Worm (Caenorhabditis elegans) whole organism, L4 larva: ENCODE results near the gene vps-52.

Experiments used
- F10B5.3 ChIP-seq: sonication (generic microtip); optimal IDR thresholded peaks from 2 replicates; lab custom pipeline; 2016; ENCODE audit warnings: mild to moderate bottlenecking, missing genetic modification characterization, missing compliant biosample characterization
- F44E2.7 ChIP-seq: fragments of 200-800 bp; sonication (Bioruptor generic); IDR thresholded peaks from 2 replicates; pipeline ENCODE4 v2.1.2; 2022; ENCODE audit warnings: missing genetic modification characterization, missing compliant biosample characterization
- F49E8.2 ChIP-seq: sonication (generic microtip); optimal IDR thresholded peaks from 2 replicates; lab custom pipeline; 2016; ENCODE audit warnings: missing compliant biosample characterization, mild to moderate bottlenecking, missing genetic modification characterization, borderline replicate concordance
- T26A8.4 ChIP-seq: fragments of 200-800 bp; sonication (Bioruptor generic); IDR thresholded peaks from 2 replicates; pipeline ENCODE4 v1.3.6; 2022; ENCODE audit warnings: missing genetic modification characterization, missing compliant biosample characterization
- Y105C5A.15 ChIP-seq: fragments of 200-800 bp; sonication (Bioruptor generic); IDR thresholded peaks from 2 replicates; pipeline ENCODE4 v1.3.6; 2022; ENCODE audit warnings: missing genetic modification characterization, missing compliant biosample characterization
- Y5F2A.4 ChIP-seq: fragments of 200-800 bp; sonication (Bioruptor generic); optimal IDR thresholded peaks from 2 replicates; lab custom pipeline; 2018; ENCODE audit warnings: mild to moderate bottlenecking, missing genetic modification characterization, missing compliant biosample characterization
- ZK337.2 ChIP-seq: fragments of 200-800 bp; sonication (Bioruptor generic); IDR thresholded peaks from 2 replicates; pipeline ENCODE4 v1.3.6; 2022; ENCODE audit warnings: missing genetic modification reagents, missing genetic modification characterization, missing compliant biosample characterization
- aha-1 ChIP-seq: fragments of 150-350 bp; peaks from one replicate; lab custom pipeline; 2014; ENCODE audit warnings: missing biosample characterization, missing genetic modification characterization
- aly-2 ChIP-seq: sonication (generic microtip); optimal IDR thresholded peaks from 2 replicates; lab custom pipeline; 2018; ENCODE audit warnings: missing biosample characterization, missing genetic modification characterization
- arid-1 ChIP-seq: fragments of 200-800 bp; sonication (Bioruptor generic); conservative IDR thresholded peaks from 2 replicates; pipeline ENCODE4 v1.3.6; 2022; ENCODE audit warnings: missing genetic modification reagents, missing genetic modification characterization, missing compliant biosample characterization
- ceh-20 ChIP-seq: fragments of 200-800 bp; sonication (Bioruptor generic); IDR thresholded peaks from 2 replicates; pipeline ENCODE4 v1.3.6; 2022; ENCODE audit warnings: missing genetic modification reagents, missing genetic modification characterization, missing compliant biosample characterization
- ceh-32 ChIP-seq: sonication (generic microtip); optimal IDR thresholded peaks from 2 replicates; lab custom pipeline; 2016; ENCODE audit warnings: mild to moderate bottlenecking, missing genetic modification characterization, missing compliant biosample characterization; ENCODE audit not compliant: poor library complexity
- cey-2 ChIP-seq: sonication (generic microtip); optimal IDR thresholded peaks from 3 replicates; lab custom pipeline; 2017; ENCODE audit warnings: missing genetic modification characterization, mild to moderate bottlenecking, missing compliant biosample characterization, antibody characterized with exemption, borderline replicate concordance; ENCODE audit not compliant: insufficient read depth
- ctbp-1 ChIP-seq: fragments of 200-800 bp; sonication (Bioruptor generic); IDR thresholded peaks from 2 replicates; pipeline ENCODE4 v1.3.6; 2022; ENCODE audit warnings: missing genetic modification reagents, missing genetic modification characterization, missing compliant biosample characterization
- dmd-6 ChIP-seq: fragments of 200-800 bp; sonication (Bioruptor generic); IDR thresholded peaks from 2 replicates; pipeline ENCODE4 v1.3.6; 2022; ENCODE audit warnings: missing genetic modification reagents, missing genetic modification characterization, missing compliant biosample characterization
- dmd-8 ChIP-seq: fragments of 200-800 bp; sonication (Bioruptor generic); IDR thresholded peaks from 2 replicates; pipeline ENCODE4 v1.3.6; 2022; ENCODE audit warnings: missing genetic modification characterization, missing compliant biosample characterization
- dve-1 ChIP-seq: sonication (generic microtip); optimal IDR thresholded peaks from 2 replicates; lab custom pipeline; 2017; ENCODE audit warnings: antibody characterized with exemption, mild to moderate bottlenecking, missing genetic modification characterization, missing compliant biosample characterization; ENCODE audit not compliant: insufficient read depth
- fos-1 ChIP-seq: fragments of 150-350 bp; optimal IDR thresholded peaks from 2 replicates; lab custom pipeline; 2014; ENCODE audit warnings: missing biosample characterization, missing genetic modification characterization
- gei-8 ChIP-seq: fragments of 200-800 bp; sonication (Bioruptor generic); optimal IDR thresholded peaks from 2 replicates; lab custom pipeline; 2018; ENCODE audit warnings: mild to moderate bottlenecking, missing genetic modification characterization, missing compliant biosample characterization
- hlh-11 ChIP-seq: fragments of 200-800 bp; sonication (Bioruptor generic); optimal IDR thresholded peaks from 2 replicates; lab custom pipeline; 2018; ENCODE audit warnings: mild to moderate bottlenecking, missing genetic modification characterization, missing compliant biosample characterization
- hlh-30 ChIP-seq: sonication (generic microtip); optimal IDR thresholded peaks from 2 replicates; lab custom pipeline; 2017; ENCODE audit warnings: antibody characterized with exemption, mild to moderate bottlenecking, missing genetic modification characterization, missing compliant biosample characterization; ENCODE audit not compliant: insufficient read depth
- hmg-1.1 ChIP-seq: fragments of 200-800 bp; sonication (Bioruptor generic); IDR thresholded peaks from 2 replicates; pipeline ENCODE4 v1.3.6; 2022; ENCODE audit warnings: missing genetic modification reagents, missing genetic modification characterization, missing compliant biosample characterization
- jun-1 ChIP-seq: fragments of 150-350 bp; optimal IDR thresholded peaks from 2 replicates; lab custom pipeline; 2014; ENCODE audit warnings: missing biosample characterization, missing genetic modification reagents, missing genetic modification characterization
- lin-1 ChIP-seq: fragments of 200-800 bp; sonication (Bioruptor generic); IDR thresholded peaks from 2 replicates; pipeline ENCODE4 v1.3.6; 2022; ENCODE audit warnings: missing genetic modification reagents, missing genetic modification characterization, missing compliant biosample characterization
- lin-15B ChIP-seq: fragments of 150-350 bp; sonication (generic microtip); optimal IDR thresholded peaks from 3 replicates; lab custom pipeline; 2014; ENCODE audit warnings: missing biosample characterization, missing genetic modification characterization
- lin-38 ChIP-seq: fragments of 200-800 bp; sonication (Bioruptor generic); IDR thresholded peaks from 2 replicates; pipeline ENCODE4 v1.3.6; 2022; ENCODE audit warnings: missing genetic modification reagents, missing genetic modification characterization, missing compliant biosample characterization
- lin-39 ChIP-seq: fragments of 150-350 bp; optimal IDR thresholded peaks from 2 replicates; lab custom pipeline; 2014; ENCODE audit warnings: missing biosample characterization, missing genetic modification reagents, missing genetic modification characterization
- madf-9 ChIP-seq: fragments of 200-800 bp; sonication (Bioruptor generic); conservative IDR thresholded peaks from 2 replicates; pipeline ENCODE4 v1.3.6; 2022; ENCODE audit warnings: missing genetic modification reagents, missing genetic modification characterization, missing compliant biosample characterization
- mdt-29 ChIP-seq: fragments of 200-800 bp; sonication (Bioruptor generic); IDR thresholded peaks from 2 replicates; pipeline ENCODE4 v1.3.6; 2022; ENCODE audit warnings: missing genetic modification reagents, missing genetic modification characterization, missing compliant biosample characterization
- mxl-2 ChIP-seq: fragments of 200-800 bp; sonication (Bioruptor generic); conservative IDR thresholded peaks from 2 replicates; pipeline ENCODE4 v1.3.6; 2022; ENCODE audit warnings: missing genetic modification reagents, missing genetic modification characterization, missing compliant biosample characterization
- mxl-3 ChIP-seq: fragments of 200-800 bp; sonication (Bioruptor generic); optimal IDR thresholded peaks from 2 replicates; lab custom pipeline; 2018; ENCODE audit warnings: mild to moderate bottlenecking, missing genetic modification characterization, missing compliant biosample characterization
- nhr-11 ChIP-seq: fragments of 150-350 bp; optimal IDR thresholded peaks from 2 replicates; lab custom pipeline; 2014; ENCODE audit warnings: missing biosample characterization, missing genetic modification characterization
- nhr-111 ChIP-seq: fragments of 200-800 bp; sonication (Bioruptor generic); optimal IDR thresholded peaks from 2 replicates; lab custom pipeline; 2018; ENCODE audit warnings: mild to moderate bottlenecking, missing genetic modification characterization, missing compliant biosample characterization
- nhr-28 ChIP-seq: fragments of 150-350 bp; optimal IDR thresholded peaks from 2 replicates; lab custom pipeline; 2014; ENCODE audit warnings: missing biosample characterization, missing genetic modification characterization
- nhr-76 ChIP-seq: fragments of 150-350 bp; optimal IDR thresholded peaks from 2 replicates; lab custom pipeline; 2014; ENCODE audit warnings: missing biosample characterization, missing genetic modification characterization
- saeg-2 ChIP-seq: fragments of 200-800 bp; sonication (Bioruptor generic); IDR thresholded peaks from 2 replicates; pipeline ENCODE4 v1.3.6; 2022; ENCODE audit warnings: missing genetic modification reagents, missing genetic modification characterization, missing compliant biosample characterization
- skn-1 ChIP-seq: fragments of 150-350 bp; optimal IDR thresholded peaks from 2 replicates; lab custom pipeline; 2014; ENCODE audit warnings: missing biosample characterization, missing genetic modification characterization
- tra-1 ChIP-seq: fragments of 200-800 bp; sonication (Bioruptor generic); IDR thresholded peaks from 2 replicates; pipeline ENCODE4 v1.3.6; 2022; ENCODE audit warnings: missing genetic modification reagents, missing genetic modification characterization, missing compliant biosample characterization
- unc-62 ChIP-seq, 3 experiments: fragments of 150-350 bp in 1 of 3; sonication (generic microtip); optimal IDR thresholded peaks in 2 of 3; peaks in 1 of 3; 1 replicate in 1 of 3; 2 replicates in 2 of 3; lab custom pipeline; 2014 to 2017; ENCODE audit warnings: missing biosample characterization in 3 of 3, missing genetic modification characterization in 3 of 3, missing genetic modification reagents in 3 of 3, missing genotype in 1 of 3
- zfp-3 ChIP-seq: fragments of 200-800 bp; sonication (Bioruptor generic); conservative IDR thresholded peaks from 2 replicates; pipeline ENCODE4 v1.3.6; 2022; ENCODE audit warnings: missing genetic modification reagents, missing genetic modification characterization, missing compliant biosample characterization
- ztf-11 ChIP-seq: fragments of 150-350 bp; optimal IDR thresholded peaks from 2 replicates; lab custom pipeline; 2014; ENCODE audit warnings: missing biosample characterization, missing genetic modification characterization
- ztf-7 ChIP-seq: fragments of 150-350 bp; optimal IDR thresholded peaks from 2 replicates; lab custom pipeline; 2014; ENCODE audit warnings: missing biosample characterization, missing genetic modification characterization

vps-52 gene

ce11 chrX:7587741-7588235, 22.7 kb downstream of the vps-52 start (continued):
- TF ChIP-seq ctbp-1 (GFP tag; lab: Robert Waterston, UW), result no peak

- TF ChIP-seq lin-38 (GFP tag; lab: Robert Waterston, UW) (no peak), mxl-3 (GFP tag; lab: Kevin White, UChicago) (peak; percentile 21), unc-62 (GFP tag; optimal IDR thresholded peaks at IDR 0.05 in 1 of 2; lab: Kevin White, UChicago) (peak in 1 of 2 experiments; percentile 93), unc-62 (tag; optimal IDR thresholded peaks at IDR 0.05; lab: Kevin White, UChicago) (no peak)
Observed at ce11 chrX:7590756-7591155, 25.6 kb downstream of the vps-52 start.

- no peak for TF ChIP-seq saeg-2 (GFP tag; lab: Robert Waterston, UW)
- peak in 1 of 2 experiments; percentile 2 for TF ChIP-seq unc-62 (GFP tag; optimal IDR thresholded peaks at IDR 0.05 in 1 of 2; lab: Kevin White, UChicago)
- no peak for TF ChIP-seq unc-62 (tag; optimal IDR thresholded peaks at IDR 0.05; lab: Kevin White, UChicago)
- TF ChIP-seq nhr-76 (tag; lab: Kevin White, UChicago), result no peak
- peak; percentile 19 for TF ChIP-seq hlh-30 (tag; lab: Kevin White, UChicago)
- peak; percentile 96 for TF ChIP-seq aha-1 (tag; lab: Kevin White, UChicago)
- TF ChIP-seq mxl-2 (GFP tag; lab: Robert Waterston, UW), result no peak
- no peak for TF ChIP-seq ztf-7 (tag; lab: Kevin White, UChicago)
- no peak for TF ChIP-seq mdt-29 (GFP tag; lab: Robert Waterston, UW)
- TF ChIP-seq nhr-28 (tag; lab: Kevin White, UChicago), result peak; percentile 41
Observed at ce11 chrX:7593931-7594544, 28.9 kb downstream of the vps-52 start.

- TF ChIP-seq jun-1 (tag; lab: Kevin White, UChicago) (no peak), saeg-2 (GFP tag; lab: Robert Waterston, UW) (no peak), dve-1 (tag; lab: Kevin White, UChicago) (peak; percentile 60), dmd-6 (GFP tag; lab: Robert Waterston, UW) (peak; percentile 42), ZK337.2 (GFP tag; lab: Robert Waterston, UW) (no peak), fos-1 (tag; lab: Kevin White, UChicago) (no peak), mxl-2 (GFP tag; lab: Robert Waterston, UW) (no peak), Y5F2A.4 (GFP tag; lab: Kevin White, UChicago) (no peak), ztf-11 (tag; lab: Kevin White, UChicago) (no peak), aly-2 (tag; lab: Kevin White, UChicago) (no peak), skn-1 (tag; lab: Kevin White, UChicago) (no peak), nhr-76 (tag; lab: Kevin White, UChicago) (no peak), gei-8 (GFP tag; lab: Kevin White, UChicago) (no peak), F49E8.2 (tag; lab: Kevin White, UChicago) (no peak), tra-1 (GFP tag; lab: Robert Waterston, UW) (peak; percentile 73), madf-9 (GFP tag; lab: Robert Waterston, UW) (no peak), lin-38 (GFP tag; lab: Robert Waterston, UW) (no peak), hlh-11 (tag; lab: Kevin White, UChicago) (peak; percentile 45), Y105C5A.15 (GFP tag; lab: Robert Waterston, UW) (no peak), lin-15B (no peak), ceh-20 (GFP tag; lab: Robert Waterston, UW) (peak; percentile 53; the same call in 1 of the 2 replicates), hlh-30 (tag; lab: Kevin White, UChicago) (no peak), cey-2 (tag; lab: Kevin White, UChicago) (no peak), F44E2.7 (GFP tag; lab: Robert Waterston, UW) (no peak), lin-1 (GFP tag; lab: Robert Waterston, UW) (no peak), F10B5.3 (tag; lab: Kevin White, UChicago) (no peak), ceh-32 (tag; lab: Kevin White, UChicago) (no peak), ctbp-1 (GFP tag; lab: Robert Waterston, UW) (no peak), nhr-11 (tag; lab: Kevin White, UChicago) (no peak), hmg-1.1 (no peak), T26A8.4 (GFP tag; lab: Robert Waterston, UW) (no peak), arid-1 (GFP tag; lab: Robert Waterston, UW) (no peak), zfp-3 (GFP tag; lab: Robert Waterston, UW) (no peak), dmd-8 (no peak), nhr-111 (no peak), ztf-7 (tag; lab: Kevin White, UChicago) (no peak), lin-39 (no peak)
Observed at ce11 chrX:7596029-7596428, 30.9 kb downstream of the vps-52 start.
